Fruit fly (Drosophila melanogaster) whole organism, wandering third instar larva: ENCODE measurements around the gene rasp.

Experiments
- Abd-B ChIP-seq: fragments of >200 bp; optimal IDR thresholded peaks from 2 replicates; lab custom pipeline; 2017; ENCODE audit warnings: missing biosample characterization, missing genetic modification characterization
- CG32264 ChIP-seq: fragments of 200-800 bp; sonication (Bioruptor generic); optimal IDR thresholded peaks from 2 replicates; lab custom pipeline; 2016; ENCODE audit warnings: missing biosample characterization, missing genetic modification characterization
- CG9705 ChIP-seq: fragments of 200-800 bp; sonication (Bioruptor generic); optimal IDR thresholded peaks from 2 replicates; lab custom pipeline; 2018; ENCODE audit warnings: missing biosample characterization, mild to moderate bottlenecking, missing genetic modification characterization
- CrebA ChIP-seq: fragments of 200-800 bp; sonication (Bioruptor generic); optimal IDR thresholded peaks from 2 replicates; lab custom pipeline; 2016; ENCODE audit warnings: missing biosample characterization, mild to moderate bottlenecking, missing genetic modification characterization, borderline replicate concordance
- Dfd ChIP-seq: fragments of >200 bp; optimal IDR thresholded peaks from 2 replicates; lab custom pipeline; 2017; ENCODE audit warnings: missing biosample characterization, missing genetic modification characterization
- Dif ChIP-seq: fragments of 200-275, 200-300 bp; sonication (Bioruptor generic); optimal IDR thresholded peaks from 2 replicates; lab custom pipeline; 2018; ENCODE audit warnings: missing biosample characterization, missing genetic modification characterization; ENCODE audit not compliant: partially characterized antibody
- GATAd ChIP-seq: sonication (Bioruptor generic); optimal IDR thresholded peaks from 2 replicates; lab custom pipeline; 2016; ENCODE audit warnings: missing biosample characterization, missing genetic modification characterization
- HLH106 ChIP-seq: fragments of 200-800 bp; optimal IDR thresholded peaks from 3 replicates; lab custom pipeline; 2019; ENCODE audit warnings: missing biosample characterization, mild to moderate bottlenecking, missing genetic modification characterization, moderate library complexity
- Hnf4 ChIP-seq: fragments of 200-800 bp; sonication (Bioruptor generic); optimal IDR thresholded peaks from 2 replicates; lab custom pipeline; 2016; ENCODE audit warnings: missing biosample characterization, mild to moderate bottlenecking, missing genetic modification characterization
- Hr78 ChIP-seq: fragments of >200 bp; optimal IDR thresholded peaks from 2 replicates; lab custom pipeline; 2017; ENCODE audit warnings: missing biosample characterization, missing genetic modification characterization
- Hr83 ChIP-seq: fragments of 200-300 bp; sonication (Bioruptor generic); optimal IDR thresholded peaks from 2 replicates; lab custom pipeline; 2016; ENCODE audit warnings: missing biosample characterization, mild to moderate bottlenecking, missing genetic modification characterization, moderate library complexity; ENCODE audit not compliant: poor library complexity, severe bottlenecking
- Jra ChIP-seq: sonication (Bioruptor generic); optimal IDR thresholded peaks from 2 replicates; lab custom pipeline; 2016; ENCODE audit warnings: missing biosample characterization, missing genetic modification characterization
- Mio ChIP-seq: sonication (Bioruptor generic); optimal IDR thresholded peaks from 2 replicates; lab custom pipeline; 2016; ENCODE audit warnings: missing biosample characterization, missing genetic modification characterization
- Myc ChIP-seq: fragments of >200 bp; optimal IDR thresholded peaks from 2 replicates; lab custom pipeline; 2017
- N ChIP-seq: fragments of >200 bp; optimal IDR thresholded peaks from 2 replicates; lab custom pipeline; 2018; ENCODE audit warnings: missing biosample characterization, missing external identifiers, missing genetic modification characterization
- OdsH ChIP-seq: fragments of 200-800 bp; sonication (Bioruptor generic); optimal IDR thresholded peaks from 2 replicates; lab custom pipeline; 2016; ENCODE audit warnings: missing biosample characterization, mild to moderate bottlenecking, missing genetic modification characterization
- Rel ChIP-seq, 2 experiments: fragments of 200-800 bp; sonication (Bioruptor generic) in 1 of 2; optimal IDR thresholded peaks; 2 replicates in 1 of 2; 3 replicates in 1 of 2; lab custom pipeline; 2016 to 2019; ENCODE audit warnings: mild to moderate bottlenecking in 2 of 2, missing biosample characterization in 2 of 2, missing genetic modification characterization in 2 of 2, moderate library complexity in 1 of 2
- Sp1 ChIP-seq: fragments of 200-800 bp; sonication (Bioruptor generic); optimal IDR thresholded peaks from 3 replicates; lab custom pipeline; 2019; ENCODE audit warnings: missing biosample characterization, mild to moderate bottlenecking, missing genetic modification characterization, moderate library complexity
- Vsx2 ChIP-seq: fragments of 200-300, 225-300 bp; sonication (Bioruptor generic); optimal IDR thresholded peaks from 2 replicates; lab custom pipeline; 2018; ENCODE audit warnings: missing biosample characterization, missing genetic modification characterization; ENCODE audit not compliant: partially characterized antibody
- br ChIP-seq: fragments of 200-800 bp; sonication (Bioruptor generic); optimal IDR thresholded peaks from 2 replicates; lab custom pipeline; 2016; ENCODE audit warnings: missing biosample characterization, missing genetic modification characterization
- brk ChIP-seq: fragments of 200-800 bp; sonication (Bioruptor generic); optimal IDR thresholded peaks from 2 replicates; lab custom pipeline; 2016; ENCODE audit warnings: missing biosample characterization, mild to moderate bottlenecking, missing genetic modification characterization
- dl ChIP-seq, 2 experiments: fragments of 175-275, 200-275 bp in 1 of 2; fragments of 200-275 bp in 1 of 2; sonication (Bioruptor generic); optimal IDR thresholded peaks; lab custom pipeline; 2018; ENCODE audit warnings: mild to moderate bottlenecking in 2 of 2, missing biosample characterization in 2 of 2, missing genetic modification characterization in 2 of 2, moderate library complexity in 2 of 2; ENCODE audit not compliant: partially characterized antibody in 2 of 2, insufficient read depth in 1 of 2
- dmrt93B ChIP-seq: fragments of 200-800 bp; sonication (Bioruptor generic); optimal IDR thresholded peaks from 2 replicates; lab custom pipeline; 2018; ENCODE audit warnings: missing biosample characterization, mild to moderate bottlenecking, missing genetic modification characterization
- dsf ChIP-seq: sonication (Bioruptor generic); optimal IDR thresholded peaks from 2 replicates; lab custom pipeline; 2016; ENCODE audit warnings: missing biosample characterization, missing genetic modification characterization, borderline replicate concordance
- ey ChIP-seq: fragments of 200-800 bp; sonication (Bioruptor generic); optimal IDR thresholded peaks from 2 replicates; lab custom pipeline; 2016; ENCODE audit warnings: missing biosample characterization, missing genetic modification characterization
- foxo ChIP-seq, 2 experiments: fragments of 200-800 bp; sonication (Bioruptor generic); optimal IDR thresholded peaks; 2 replicates in 1 of 2; 3 replicates in 1 of 2; lab custom pipeline; 2016 to 2017; ENCODE audit warnings: missing biosample characterization in 2 of 2, missing genetic modification characterization in 2 of 2
- fru ChIP-seq: fragments of 200-800 bp; sonication (Bioruptor generic); optimal IDR thresholded peaks from 3 replicates; lab custom pipeline; 2016; ENCODE audit warnings: missing biosample characterization, mild to moderate bottlenecking, missing genetic modification characterization
- h ChIP-seq: fragments of 200-800 bp; sonication (Bioruptor generic); optimal IDR thresholded peaks from 3 replicates; lab custom pipeline; 2016; ENCODE audit warnings: missing biosample characterization, mild to moderate bottlenecking, missing genetic modification characterization
- jim ChIP-seq: fragments of 175-275, 200-325 bp; sonication (Bioruptor generic); optimal IDR thresholded peaks from 2 replicates; lab custom pipeline; 2016; ENCODE audit warnings: missing biosample characterization, mild to moderate bottlenecking, missing genetic modification characterization
- lola ChIP-seq: fragments of >200 bp; optimal IDR thresholded peaks from 2 replicates; lab custom pipeline; 2017; ENCODE audit warnings: missing biosample characterization, missing genetic modification characterization
- pan ChIP-seq: fragments of >200 bp; optimal IDR thresholded peaks from 2 replicates; lab custom pipeline; 2017
- psq ChIP-seq: fragments of 200-800 bp; sonication (Bioruptor generic); optimal IDR thresholded peaks from 3 replicates; lab custom pipeline; 2017; ENCODE audit warnings: missing biosample characterization, mild to moderate bottlenecking, missing genetic modification characterization, moderate library complexity
- rgr ChIP-seq: fragments of 200-800 bp; sonication (Bioruptor generic); optimal IDR thresholded peaks from 3 replicates; lab custom pipeline; 2016; ENCODE audit warnings: missing biosample characterization, mild to moderate bottlenecking, missing genetic modification characterization
- sage ChIP-seq: fragments of 200-800 bp; sonication (Bioruptor generic); optimal IDR thresholded peaks from 2 replicates; lab custom pipeline; 2016; ENCODE audit warnings: missing biosample characterization, mild to moderate bottlenecking, missing genetic modification characterization
- sv ChIP-seq: fragments of 200-800 bp; sonication (Bioruptor generic); optimal IDR thresholded peaks from 3 replicates; lab custom pipeline; 2016; ENCODE audit warnings: missing biosample characterization, missing genetic modification characterization
- tai ChIP-seq: sonication (Bioruptor generic); optimal IDR thresholded peaks from 2 replicates; lab custom pipeline; 2016; ENCODE audit warnings: missing biosample characterization, missing genetic modification characterization
- usp ChIP-seq: fragments of >200 bp; optimal IDR thresholded peaks from 2 replicates; lab custom pipeline; 2017; ENCODE audit warnings: missing biosample characterization, missing genetic modification characterization
- woc ChIP-seq: sonication (Bioruptor generic); optimal IDR thresholded peaks from 2 replicates; lab custom pipeline; 2016; ENCODE audit warnings: missing biosample characterization, mild to moderate bottlenecking, missing genetic modification characterization

rasp gene

DNA sequence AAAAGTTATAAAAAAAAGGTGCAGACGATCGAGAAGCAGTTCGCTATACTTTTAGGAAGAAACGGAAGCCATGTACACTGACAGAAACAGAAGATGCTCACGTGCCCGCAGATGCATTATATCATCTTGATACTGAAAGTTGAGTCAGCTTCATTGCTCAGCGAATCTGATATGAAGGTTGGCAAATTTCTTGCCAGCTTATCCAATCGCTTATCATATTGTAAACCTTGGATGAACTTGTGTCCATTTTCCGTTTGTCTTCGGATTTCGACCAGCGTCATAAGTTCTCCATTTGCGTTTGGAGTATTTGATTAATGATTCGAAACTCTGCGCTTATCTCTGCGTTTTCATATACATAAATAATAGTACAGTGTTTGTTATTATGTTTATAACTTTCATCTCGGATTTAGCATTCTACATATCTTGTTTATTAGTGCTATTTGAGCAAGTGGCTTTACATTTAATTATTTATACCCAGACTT is 36.3 kb upstream of the rasp start:
- peak; percentile 5 for TF ChIP-seq ey (GFP tag; lab: Kevin White, UChicago)
- TF ChIP-seq fru (GFP tag; lab: Kevin White, UChicago) = no peak
- no peak for TF ChIP-seq Myc (lab: Kevin White, UChicago)
- no peak for TF ChIP-seq Rel (GFP tag; optimal IDR thresholded peaks at IDR 0.05; lab: Kevin White, UChicago)
- no peak for TF ChIP-seq Rel (tag; optimal IDR thresholded peaks at IDR 0.05; lab: Kevin White, UChicago)
- TF ChIP-seq brk (GFP tag; lab: Kevin White, UChicago) = no peak
- peak; percentile 25 for TF ChIP-seq psq (GFP tag; lab: Kevin White, UChicago)

dm6 chr3L:3126478-3126877 is 35.5 kb upstream of the rasp start:
- TF ChIP-seq CG9705 (GFP tag; lab: Kevin White, UChicago) (no peak), Hnf4 (GFP tag; lab: Kevin White, UChicago) (no peak), sv (GFP tag; lab: Kevin White, UChicago) (no peak), CrebA (GFP tag; lab: Kevin White, UChicago) (no peak), HLH106 (tag; lab: Kevin White, UChicago) (no peak), rgr (no peak), CG32264 (GFP tag; lab: Kevin White, UChicago) (no peak), Abd-B (GFP tag; lab: Kevin White, UChicago) (no peak), Sp1 (GFP tag; lab: Kevin White, UChicago) (no peak)
- TF ChIP-seq, all 38 proteins: peak for 0

dm6 chr3L:3127544-3127943 is 34.4 kb upstream of the rasp start, which contains the start of gene promL:
TSS of gene promL (minus strand) at chr3L:3127724.
- TF ChIP-seq CG32264 (GFP tag; lab: Kevin White, UChicago) = no peak
- TF ChIP-seq psq (GFP tag; lab: Kevin White, UChicago) = peak; percentile 1
- TF ChIP-seq rgr = peak; percentile 62
- TF ChIP-seq CG9705 (GFP tag; lab: Kevin White, UChicago) = peak; percentile 43
- TF ChIP-seq dl (GFP tag; optimal IDR thresholded peaks at IDR 0.05; lab: Kevin White, UChicago; ENCODE audit: insufficient read depth in 1 of 2, partially characterized antibody in 2 of 2) = peak in 1 of 2 experiments; percentile 10
- peak; percentile 32 for TF ChIP-seq OdsH (GFP tag; lab: Kevin White, UChicago)
- TF ChIP-seq dmrt93B (GFP tag; lab: Kevin White, UChicago) = peak; percentile 1
- TF ChIP-seq Dfd (GFP tag; lab: Kevin White, UChicago) = no peak
- TF ChIP-seq Hr78 = no peak
- peak; percentile 64 for TF ChIP-seq fru (GFP tag; lab: Kevin White, UChicago)
- TF ChIP-seq Dif (GFP tag; lab: Kevin White, UChicago) = no peak
- no peak for TF ChIP-seq Abd-B (GFP tag; lab: Kevin White, UChicago)
- peak; percentile 63 for TF ChIP-seq Sp1 (GFP tag; lab: Kevin White, UChicago)
- TF ChIP-seq sv (GFP tag; lab: Kevin White, UChicago) = peak; percentile 14
- TF ChIP-seq Myc (lab: Kevin White, UChicago) = no peak
- no peak for TF ChIP-seq N (GFP tag; lab: Kevin White, UChicago)
- no peak for TF ChIP-seq usp (GFP tag; lab: Kevin White, UChicago)
- TF ChIP-seq Rel (GFP tag; optimal IDR thresholded peaks at IDR 0.05; lab: Kevin White, UChicago) = no peak
- peak; percentile 98 for TF ChIP-seq Rel (tag; optimal IDR thresholded peaks at IDR 0.05; lab: Kevin White, UChicago)
- TF ChIP-seq sage = no peak
- TF ChIP-seq lola (GFP tag; lab: Kevin White, UChicago) = no peak
- TF ChIP-seq pan (lab: Kevin White, UChicago) = no peak
- TF ChIP-seq Mio = no peak
- TF ChIP-seq jim (GFP tag; lab: Kevin White, UChicago) = no peak
- no peak for TF ChIP-seq tai (GFP tag; lab: Kevin White, UChicago)
- no peak for TF ChIP-seq Jra (GFP tag; lab: Kevin White, UChicago)
- TF ChIP-seq brk (GFP tag; lab: Kevin White, UChicago) = peak; percentile 69
- TF ChIP-seq dsf (GFP tag; lab: Kevin White, UChicago) = no peak
- no peak for TF ChIP-seq woc (GFP tag; lab: Kevin White, UChicago)
- TF ChIP-seq Hnf4 (GFP tag; lab: Kevin White, UChicago) = no peak
- no peak for TF ChIP-seq CrebA (GFP tag; lab: Kevin White, UChicago)
- no peak for TF ChIP-seq GATAd (GFP tag; lab: Kevin White, UChicago)
- TF ChIP-seq ey (GFP tag; lab: Kevin White, UChicago) = peak; percentile 21
- TF ChIP-seq br (GFP tag; lab: Kevin White, UChicago) = peak; percentile 56
- peak; percentile 49 for TF ChIP-seq HLH106 (tag; lab: Kevin White, UChicago)
- TF ChIP-seq Vsx2 = no peak
- peak; percentile 58 for TF ChIP-seq h (GFP tag; lab: Kevin White, UChicago)
- peak in 1 of 2 experiments; percentile 41 for TF ChIP-seq foxo (GFP tag; optimal IDR thresholded peaks at IDR 0.05; lab: Kevin White, UChicago)
- peak; percentile 64 for TF ChIP-seq Hr83 (GFP tag; lab: Kevin White, UChicago)
- TF ChIP-seq, all 38 proteins: peak for 17
